Fruit fly (Drosophila melanogaster) S2 (cell line): ENCODE data around the gene CG2278.

ENCODE experiments used
- CG8478 ChIP-seq: fragments of >200 bp; optimal IDR thresholded peaks from 2 replicates; lab custom pipeline; 2018
- CTCF ChIP-seq, 2 experiments: fragments of >200 bp; optimal IDR thresholded peaks; 2 replicates each; lab custom pipeline; 2018

- TF ChIP-seq CG8478 (lab: Kevin White, UChicago), result no peak
- no peak for TF ChIP-seq CTCF (optimal IDR thresholded peaks at IDR 0.05; lab: Kevin White, UChicago)
Observed at dm6 chrX:8198935-8199580, 29.0 kb upstream of the CG2278 start.
